Fruit fly (Drosophila melanogaster): ENCODE results near the gene inaF-D.

Gene inaF-D

dm6 chrX:11694959-11695882, 33.7 kb downstream of the inaF-D start, which contains the start of gene PhKgamma (continued):
- peak; percentile 74 for TF ChIP-seq CG12659 (GFP tag; optimal IDR thresholded peaks at IDR 0.05)
- peak; percentile 42; the same call in 1 of the 2 replicates for TF ChIP-seq NFAT (GFP tag; IDR thresholded peaks at IDR 0.05)
- no peak for TF ChIP-seq sima (GFP tag; optimal IDR thresholded peaks at IDR 0.05)
- no peak for TF ChIP-seq unpg (GFP tag; optimal IDR thresholded peaks at IDR 0.05)
- peak in 1 of 2 experiments; percentile 12 for TF ChIP-seq Hr78 (GFP tag; optimal IDR thresholded peaks at IDR 0.05)
- TF ChIP-seq Dp (GFP tag; optimal IDR thresholded peaks at IDR 0.05), result peak; percentile 63
- TF ChIP-seq CG7987 (GFP tag; optimal IDR thresholded peaks at IDR 0.05), result no peak
- TF ChIP-seq insv (GFP tag; optimal IDR thresholded peaks at IDR 0.05), result peak in 1 of 2 experiments; percentile 63
- no peak for TF ChIP-seq kah (GFP tag; optimal IDR thresholded peaks at IDR 0.05)
- TF ChIP-seq cas (GFP tag; IDR thresholded peaks at IDR 0.05), result no peak
- TF ChIP-seq al (GFP tag; IDR thresholded peaks at IDR 0.05), result no peak
- TF ChIP-seq Sox100B (GFP tag; optimal IDR thresholded peaks at IDR 0.05), result no peak
- no peak for TF ChIP-seq otp (GFP tag; IDR thresholded peaks at IDR 0.05)
- no peak for TF ChIP-seq CG14050 (GFP tag; IDR thresholded peaks at IDR 0.05)
- TF ChIP-seq MESR4 (GFP tag; optimal IDR thresholded peaks at IDR 0.05), result peak; percentile 92
- TF ChIP-seq sisA (GFP tag; IDR thresholded peaks at IDR 0.05), result no peak
- no peak for TF ChIP-seq Elba2 (GFP tag; optimal IDR thresholded peaks at IDR 0.05)
- no peak for TF ChIP-seq Lim3 (GFP tag; IDR thresholded peaks at IDR 0.05)
- TF ChIP-seq CG32772 (GFP tag; IDR thresholded peaks at IDR 0.05), result no peak
- no peak for TF ChIP-seq CG6254 (GFP tag; optimal IDR thresholded peaks at IDR 0.05)
- no peak for TF ChIP-seq CG14441 (GFP tag; IDR thresholded peaks at IDR 0.05)
- no peak for TF ChIP-seq ssp (GFP tag; IDR thresholded peaks at IDR 0.05)
- no peak for TF ChIP-seq Ada2b (GFP tag; IDR thresholded peaks at IDR 0.05)
- TF ChIP-seq CG2889 (GFP tag; IDR thresholded peaks at IDR 0.05), result no peak
- no peak for TF ChIP-seq MTF-1 (GFP tag; optimal IDR thresholded peaks at IDR 0.05; ENCODE audit: borderline replicate concordance)
- TF ChIP-seq E2f1 (GFP tag; IDR thresholded peaks at IDR 0.05), result no peak
- TF ChIP-seq ewg (GFP tag; optimal IDR thresholded peaks at IDR 0.05), result no peak
- TF ChIP-seq Doc3 (GFP tag; IDR thresholded peaks at IDR 0.05; ENCODE audit: partially characterized antibody), result peak; percentile 81
- no peak for TF ChIP-seq Sox102F (GFP tag; optimal IDR thresholded peaks at IDR 0.05)
- no peak for TF ChIP-seq sd (tag; optimal IDR thresholded peaks at IDR 0.05)
- no peak for TF ChIP-seq Adf1 (GFP tag; IDR thresholded peaks at IDR 0.05)
- peak; percentile 70 for TF ChIP-seq stwl (tag; optimal IDR thresholded peaks at IDR 0.05)
- TF ChIP-seq her (GFP tag; optimal IDR thresholded peaks at IDR 0.05), result peak; percentile 19
- peak; percentile 29 for TF ChIP-seq CG12942 (GFP tag; optimal IDR thresholded peaks at IDR 0.05)
- peak; percentile 86 for TF ChIP-seq Lhr (GFP tag; optimal IDR thresholded peaks at IDR 0.05)
- no peak for TF ChIP-seq chif (GFP tag; optimal IDR thresholded peaks at IDR 0.05)
- no peak for TF ChIP-seq tgo (GFP tag; IDR thresholded peaks at IDR 0.05)
- peak; percentile 97 for TF ChIP-seq Bgb (GFP tag; IDR thresholded peaks at IDR 0.05; ENCODE audit: partially characterized antibody)
- TF ChIP-seq CG7928 (GFP tag; optimal IDR thresholded peaks at IDR 0.05), result peak; percentile 93
- peak; percentile 15 to 56 for TF ChIP-seq bsh (GFP tag; optimal IDR thresholded peaks at IDR 0.05)
- no peak for TF ChIP-seq CG12219 (GFP tag; optimal IDR thresholded peaks at IDR 0.05)
- TF ChIP-seq Oaz (GFP tag; IDR thresholded peaks at IDR 0.05), result no peak
- TF ChIP-seq tna (GFP tag; IDR thresholded peaks at IDR 0.05; ENCODE audit: partially characterized antibody), result peak; percentile 80
- peak; percentile 97 for TF ChIP-seq amos (GFP tag; IDR thresholded peaks at IDR 0.05; ENCODE audit: partially characterized antibody)
- no peak for TF ChIP-seq CG33557 (GFP tag; optimal IDR thresholded peaks at IDR 0.05)
- peak; percentile 30 for TF ChIP-seq CG9817 (tag; optimal IDR thresholded peaks at IDR 0.05)
- no peak for TF ChIP-seq CG7839 (tag; optimal IDR thresholded peaks at IDR 0.05)
- peak; percentile 91 for TF ChIP-seq Dll (GFP tag; IDR thresholded peaks at IDR 0.05; ENCODE audit: partially characterized antibody)

All from whole organism, embryonic.